Fruit fly (Drosophila melanogaster) whole organism, adult: Measurements from ENCODE around the gene CG43630.
A peak's percentile ranks its signal among the peaks of the same experiment; 100 is the strongest.

ENCODE experiments used
- CG12768 ChIP-seq: fragments of 200-800 bp; sonication (Bioruptor generic); optimal IDR thresholded peaks from 2 replicates; lab custom pipeline; 2017; ENCODE audit warnings: missing biosample characterization, missing genetic modification characterization, mild to moderate bottlenecking, moderate library complexity, missing genetic modification reagents
- CG14711 ChIP-seq: fragments of 200-800 bp; sonication (Bioruptor generic); optimal IDR thresholded peaks from 2 replicates; lab custom pipeline; 2018; ENCODE audit warnings: missing biosample characterization, mild to moderate bottlenecking, missing genetic modification characterization, moderate library complexity
- CG7045 ChIP-seq: fragments of 200-800 bp; sonication (Bioruptor generic); optimal IDR thresholded peaks from 2 replicates; lab custom pipeline; 2017; ENCODE audit warnings: missing biosample characterization, mild to moderate bottlenecking, missing genetic modification characterization
- cnc ChIP-seq, 2 experiments: fragments of >200 bp; optimal IDR thresholded peaks; 2 replicates each; lab custom pipeline; 2017
- kay ChIP-seq: fragments of 200-800 bp; sonication (Bioruptor generic); peaks from one replicate; lab custom pipeline; 2016; ENCODE audit warnings: missing biosample characterization, missing genetic modification characterization, borderline replicate concordance
- ovo ChIP-seq: fragments of 200-800 bp; sonication (Bioruptor generic); optimal IDR thresholded peaks from 2 replicates; lab custom pipeline; 2016; ENCODE audit warnings: missing biosample characterization, missing genetic modification characterization
- tj ChIP-seq: fragments of 200-800 bp; sonication (Bioruptor generic); optimal IDR thresholded peaks from 3 replicates; lab custom pipeline; 2017; ENCODE audit warnings: missing biosample characterization, mild to moderate bottlenecking, missing genetic modification characterization, moderate library complexity
- toe ChIP-seq: fragments of 200-800 bp; sonication (Bioruptor generic); optimal IDR thresholded peaks from 2 replicates; lab custom pipeline; 2016; ENCODE audit warnings: missing biosample characterization, missing genetic modification characterization

DNA sequence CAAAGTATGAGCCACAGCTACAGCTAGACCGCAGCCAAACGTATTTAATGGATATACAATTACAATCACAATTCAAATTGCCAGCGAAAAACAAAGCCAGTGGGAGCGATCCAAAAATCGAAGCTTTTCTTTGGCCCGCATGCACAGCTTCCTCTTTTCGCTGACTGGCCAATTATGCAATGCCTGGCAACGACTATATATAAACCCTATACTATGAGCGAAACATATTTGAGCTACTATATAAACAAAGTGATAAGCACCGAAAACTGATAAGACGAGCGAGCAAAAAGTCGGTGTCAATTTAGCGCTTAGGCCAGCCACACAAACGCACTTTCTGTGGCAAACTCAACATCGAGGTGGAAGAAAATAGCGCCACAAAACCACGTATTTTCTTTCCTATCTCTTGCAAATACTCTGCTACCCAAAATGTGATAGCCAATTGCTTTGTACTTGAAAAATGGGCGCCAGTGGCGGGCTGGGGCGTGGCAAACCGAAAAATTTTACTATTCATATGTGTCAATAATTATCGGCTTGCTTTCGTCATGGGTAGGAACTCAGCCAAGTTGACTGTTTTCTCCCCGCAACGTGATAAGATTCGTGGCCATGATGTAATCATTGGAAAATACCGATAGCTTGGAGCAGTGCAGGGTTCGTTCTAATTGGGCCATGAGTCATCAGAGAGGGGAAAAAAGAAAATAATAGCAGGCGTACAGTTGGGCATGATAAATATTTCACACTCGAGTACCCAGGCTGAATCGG lies 23.7 kb upstream of the CG43630 start:
- TF ChIP-seq kay (no peak), CG12768 (GFP tag; lab: Kevin White, UChicago) (no peak), CG7045 (GFP tag; lab: Kevin White, UChicago) (no peak), CG14711 (tag; lab: Kevin White, UChicago) (no peak), toe (GFP tag; lab: Kevin White, UChicago) (no peak), tj (GFP tag; lab: Kevin White, UChicago) (peak; percentile 39), ovo (no peak), cnc (optimal IDR thresholded peaks at IDR 0.05; lab: Kevin White, UChicago) (no peak)
